Worm (Caenorhabditis elegans) whole organism, L1 larva: ENCODE data around the gene C30G7.4.

Experiments
- ama-1 ChIP-seq: fragments of 150-350 bp; optimal IDR thresholded peaks from 2 replicates; lab custom pipeline; 2014
- ceh-63 ChIP-seq: fragments of 200-800 bp; sonication (Bioruptor generic); optimal IDR thresholded peaks from 2 replicates; lab custom pipeline; 2018; ENCODE audit warnings: mild to moderate bottlenecking, missing genetic modification characterization, missing compliant biosample characterization
- egl-27 ChIP-seq, 2 experiments: fragments of 150-350 bp in 1 of 2; sonication (generic microtip); optimal IDR thresholded peaks; 3 replicates each; lab custom pipeline; 2017 to 2018; ENCODE audit warnings: missing biosample characterization in 2 of 2, missing genetic modification characterization in 2 of 2, missing genetic modification reagents in 2 of 2
- fkh-10 ChIP-seq: sonication (generic microtip); optimal IDR thresholded peaks from 2 replicates; lab custom pipeline; 2017; ENCODE audit warnings: missing biosample characterization, missing genetic modification reagents, missing genetic modification characterization
- mep-1 ChIP-seq: fragments of 150-350 bp; optimal IDR thresholded peaks from 2 replicates; lab custom pipeline; 2014; ENCODE audit warnings: missing biosample characterization, missing genetic modification characterization
- nhr-11 ChIP-seq: fragments of 150-350 bp; optimal IDR thresholded peaks from 2 replicates; lab custom pipeline; 2014; ENCODE audit warnings: missing biosample characterization, missing genetic modification characterization
- nhr-19 ChIP-seq: fragments of 200-800 bp; sonication (Bioruptor generic); conservative IDR thresholded peaks from 2 replicates; pipeline ENCODE4 v1.3.6; 2022; ENCODE audit warnings: missing genetic modification characterization, missing compliant biosample characterization
- pag-3 ChIP-seq: sonication (generic microtip); optimal IDR thresholded peaks from 2 replicates; lab custom pipeline; 2017; ENCODE audit warnings: missing genetic modification characterization, mild to moderate bottlenecking, missing compliant biosample characterization, antibody characterized with exemption, borderline replicate concordance; ENCODE audit not compliant: insufficient read depth
- skn-1 ChIP-seq: fragments of 150-350 bp; optimal IDR thresholded peaks from 2 replicates; lab custom pipeline; 2014; ENCODE audit warnings: missing biosample characterization, missing genetic modification characterization
- sptf-1 ChIP-seq: fragments of 150-350 bp; optimal IDR thresholded peaks from 2 replicates; lab custom pipeline; 2014; ENCODE audit warnings: missing biosample characterization, missing genetic modification characterization
- tlp-1 ChIP-seq: fragments of 150-350 bp; optimal IDR thresholded peaks from 2 replicates; lab custom pipeline; 2014; ENCODE audit warnings: missing biosample characterization, missing genetic modification characterization
- unc-62 ChIP-seq: fragments of 150-350 bp; optimal IDR thresholded peaks from 2 replicates; lab custom pipeline; 2014; ENCODE audit warnings: missing biosample characterization, missing genetic modification reagents, missing genetic modification characterization

DNA sequence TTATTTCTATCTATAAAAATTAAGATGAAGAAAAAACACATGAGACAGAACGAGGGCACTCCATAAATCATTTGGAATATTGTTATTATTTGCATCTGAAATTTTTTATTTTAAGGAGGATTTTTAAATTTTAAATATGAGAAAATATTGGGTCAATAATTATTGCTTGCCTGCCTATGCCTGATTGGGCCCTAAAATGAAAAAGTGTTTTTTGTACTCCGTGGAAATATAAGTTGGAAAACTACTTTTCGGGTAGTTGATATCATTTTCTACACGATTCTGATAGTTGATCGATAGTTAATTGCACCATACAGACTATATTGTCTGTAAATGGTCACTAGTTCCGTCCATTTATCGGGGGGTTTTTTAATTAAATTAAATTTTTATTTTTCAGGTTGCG, 18.7 kb downstream of the C30G7.4 start, which contains the start of gene srg-55:
- TF ChIP-seq sptf-1 (tag; lab: Kevin White, UChicago): no peak
- no peak for TF ChIP-seq fkh-10 (GFP tag; lab: Kevin White, UChicago)
- no peak for TF ChIP-seq mep-1
- no peak for TF ChIP-seq pag-3 (tag; lab: Kevin White, UChicago)
- no peak for TF ChIP-seq ama-1 (lab: Kevin White, UChicago)
- TF ChIP-seq unc-62 (GFP tag; lab: Kevin White, UChicago): no peak
- TF ChIP-seq tlp-1 (tag; lab: Kevin White, UChicago): no peak
- TF ChIP-seq skn-1 (tag; lab: Kevin White, UChicago): no peak
- TF ChIP-seq nhr-11 (tag; lab: Kevin White, UChicago): no peak
- no peak for TF ChIP-seq nhr-19 (GFP tag; lab: Robert Waterston, UW)
- no peak for TF ChIP-seq ceh-63 (GFP tag; lab: Kevin White, UChicago)
- TF ChIP-seq egl-27 (tag; optimal IDR thresholded peaks at IDR 0.05; lab: Kevin White, UChicago): no peak
